Worm (Caenorhabditis elegans) whole organism, L1 larva: Measurements from ENCODE around the gene F12F6.7.

Experiments used
- aha-1 ChIP-seq: fragments of 150-350 bp; optimal IDR thresholded peaks from 2 replicates; lab custom pipeline; 2014; ENCODE audit warnings: missing biosample characterization, missing genetic modification characterization
- ceh-90 ChIP-seq: sonication (generic microtip); optimal IDR thresholded peaks from 2 replicates; lab custom pipeline; 2016; ENCODE audit warnings: missing genetic modification characterization, missing compliant biosample characterization
- ces-1 ChIP-seq: fragments of 150-350 bp; optimal IDR thresholded peaks from 2 replicates; lab custom pipeline; 2014; ENCODE audit warnings: missing biosample characterization, missing genetic modification reagents, missing genetic modification characterization
- lin-39 ChIP-seq: fragments of 150-350 bp; optimal IDR thresholded peaks from 2 replicates; lab custom pipeline; 2014; ENCODE audit warnings: missing biosample characterization, missing genetic modification reagents, missing genetic modification characterization
- snpc-4 ChIP-seq: fragments of 150-350 bp; optimal IDR thresholded peaks from 2 replicates; lab custom pipeline; 2014; ENCODE audit warnings: missing biosample characterization, missing genetic modification characterization
- tbx-2 ChIP-seq: sonication (generic microtip); optimal IDR thresholded peaks from 2 replicates; lab custom pipeline; 2016; ENCODE audit warnings: missing genetic modification characterization, missing compliant biosample characterization
- ztf-11 ChIP-seq, 2 experiments: sonication (generic microtip); optimal IDR thresholded peaks; 2 replicates each; lab custom pipeline; 2016 to 2017; ENCODE audit warnings: missing genetic modification characterization in 2 of 2, missing biosample characterization in 1 of 2, missing compliant biosample characterization in 1 of 2

ce11 chrIV:11599717-11600116 lies 38.1 kb upstream of the F12F6.7 start:
- no peak for TF ChIP-seq ztf-11 (tag; optimal IDR thresholded peaks at IDR 0.05; lab: Kevin White, UChicago)
- TF ChIP-seq ceh-90 (tag; lab: Kevin White, UChicago), result no peak
- no peak for TF ChIP-seq ces-1
- no peak for TF ChIP-seq snpc-4 (tag; lab: Kevin White, UChicago)
- TF ChIP-seq tbx-2, result no peak
- TF ChIP-seq lin-39 (tag; lab: Kevin White, UChicago), result no peak
- TF ChIP-seq aha-1 (tag; lab: Kevin White, UChicago), result no peak
